Worm (Caenorhabditis elegans) whole organism, young adult: ENCODE results near the gene srw-41.

Experiments
- B0336.3 ChIP-seq: fragments of 200-800 bp; sonication (Bioruptor generic); IDR thresholded peaks from 2 replicates; pipeline ENCODE4 v1.3.6; 2022; ENCODE audit warnings: missing genetic modification characterization, missing compliant biosample characterization
- F22D6.2 ChIP-seq: sonication (generic microtip); optimal IDR thresholded peaks from 2 replicates; lab custom pipeline; 2016; ENCODE audit warnings: mild to moderate bottlenecking, missing genetic modification characterization, missing compliant biosample characterization
- F55B11.4 ChIP-seq: sonication (generic microtip); optimal IDR thresholded peaks from 2 replicates; lab custom pipeline; 2016; ENCODE audit warnings: missing compliant biosample characterization, missing genetic modification characterization, borderline replicate concordance; ENCODE audit not compliant: insufficient read depth
- F57A8.1 ChIP-seq: fragments of 200-800 bp; sonication (Bioruptor generic); optimal IDR thresholded peaks from 2 replicates; lab custom pipeline; 2018; ENCODE audit warnings: mild to moderate bottlenecking, missing genetic modification characterization, moderate library complexity, missing compliant biosample characterization
- chd-7 ChIP-seq: sonication (generic microtip); optimal IDR thresholded peaks from 2 replicates; lab custom pipeline; 2016; ENCODE audit warnings: mild to moderate bottlenecking, missing genetic modification characterization, moderate library complexity, missing compliant biosample characterization
- dpl-1 ChIP-seq: fragments of 150-350 bp; optimal IDR thresholded peaks from 2 replicates; lab custom pipeline; 2014; ENCODE audit warnings: missing biosample characterization, missing genetic modification reagents, missing genetic modification characterization
- ekl-4 ChIP-seq: fragments of 200-800 bp; sonication (Bioruptor generic); IDR thresholded peaks from 2 replicates; pipeline ENCODE4 v1.3.6; 2022; ENCODE audit warnings: missing genetic modification reagents, missing genetic modification characterization, missing compliant biosample characterization
- hsf-1 ChIP-seq: fragments of 200-800 bp; sonication (Bioruptor generic); IDR thresholded peaks from 2 replicates; pipeline ENCODE4 v1.3.6; 2022; ENCODE audit warnings: missing genetic modification reagents, missing genetic modification characterization, missing compliant biosample characterization
- rpc-1 ChIP-seq, 2 experiments: fragments of 150-350 bp in 1 of 2; sonication (generic microtip) in 1 of 2; optimal IDR thresholded peaks; 2 replicates each; lab custom pipeline; 2014 to 2018; ENCODE audit warnings: missing biosample characterization in 1 of 2, missing genetic modification characterization in 1 of 2, missing genetic modification reagents in 1 of 2, missing genotype in 1 of 2
- snpc-1.3 ChIP-seq: sonication (generic microtip); optimal IDR thresholded peaks from 2 replicates; lab custom pipeline; 2017; ENCODE audit warnings: missing genetic modification characterization, mild to moderate bottlenecking, missing compliant biosample characterization, antibody characterized with exemption, moderate library complexity, missing genotype, missing genetic modification reagents; ENCODE audit not compliant: insufficient read depth
- tbx-9 ChIP-seq: sonication (generic microtip); optimal IDR thresholded peaks from 2 replicates; lab custom pipeline; 2016; ENCODE audit warnings: borderline replicate concordance, missing genetic modification characterization, inconsistent platforms, missing compliant biosample characterization
- tlf-1 ChIP-seq: fragments of 200-800 bp; sonication (Bioruptor generic); optimal IDR thresholded peaks from 2 replicates; lab custom pipeline; 2018; ENCODE audit warnings: mild to moderate bottlenecking, missing genetic modification characterization, missing compliant biosample characterization
- unc-62 ChIP-seq: fragments of 150-350 bp; optimal IDR thresholded peaks from 2 replicates; lab custom pipeline; 2014; ENCODE audit warnings: missing biosample characterization, missing genetic modification reagents, missing genetic modification characterization

- no peak for TF ChIP-seq unc-62
- TF ChIP-seq rpc-1 (optimal IDR thresholded peaks at IDR 0.05; lab: Kevin White, UChicago): no peak
- no peak for TF ChIP-seq rpc-1 (tag; optimal IDR thresholded peaks at IDR 0.05; lab: Kevin White, UChicago)
- no peak for TF ChIP-seq snpc-1.3
- no peak for TF ChIP-seq ekl-4 (GFP tag; lab: Robert Waterston, UW)
- TF ChIP-seq F22D6.2 (tag; lab: Kevin White, UChicago): no peak
- TF ChIP-seq dpl-1 (GFP tag; lab: Kevin White, UChicago): no peak
- no peak for TF ChIP-seq F57A8.1 (GFP tag; lab: Kevin White, UChicago)
- no peak for TF ChIP-seq tbx-9 (tag; lab: Kevin White, UChicago)
- no peak for TF ChIP-seq hsf-1 (GFP tag; lab: Robert Waterston, UW)
- no peak for TF ChIP-seq F55B11.4 (tag; lab: Kevin White, UChicago)
- TF ChIP-seq chd-7 (tag; lab: Kevin White, UChicago): no peak
- no peak for TF ChIP-seq B0336.3
- no peak for TF ChIP-seq tlf-1 (GFP tag; lab: Kevin White, UChicago)
Observed at ce11 chrV:16716574-16716973, 19.3 kb downstream of the srw-41 start, which contains the start of gene srh-137.
